Worm (Caenorhabditis elegans) whole organism, L3 larva: ENCODE data around the gene Y51A2D.1.

Experiments used
- aly-2 ChIP-seq: fragments of 150-350 bp; optimal IDR thresholded peaks from 2 replicates; lab custom pipeline; 2014; ENCODE audit warnings: missing biosample characterization, missing genetic modification characterization
- lsy-12 ChIP-seq: sonication (generic microtip); optimal IDR thresholded peaks from 2 replicates; lab custom pipeline; 2016; ENCODE audit warnings: mild to moderate bottlenecking, missing genetic modification characterization, missing compliant biosample characterization
- mdl-1 ChIP-seq: fragments of 150-350 bp; optimal IDR thresholded peaks from 2 replicates; lab custom pipeline; 2014; ENCODE audit warnings: missing biosample characterization, missing genetic modification characterization
- nhr-28 ChIP-seq: fragments of 150-350 bp; optimal IDR thresholded peaks from 2 replicates; lab custom pipeline; 2014; ENCODE audit warnings: missing biosample characterization, missing genetic modification characterization
- skn-1 ChIP-seq: fragments of 150-350 bp; optimal IDR thresholded peaks from 2 replicates; lab custom pipeline; 2014; ENCODE audit warnings: missing biosample characterization, missing genetic modification characterization
- unc-62 ChIP-seq: fragments of 150-350 bp; sonication (generic microtip); optimal IDR thresholded peaks from 4 replicates; lab custom pipeline; 2014; ENCODE audit warnings: missing biosample characterization, missing genetic modification reagents, missing genetic modification characterization
- zag-1 ChIP-seq: fragments of 150-350 bp; optimal IDR thresholded peaks from 2 replicates; lab custom pipeline; 2014; ENCODE audit warnings: missing biosample characterization, missing genetic modification characterization
- ztf-11 ChIP-seq: fragments of 150-350 bp; optimal IDR thresholded peaks from 2 replicates; lab custom pipeline; 2014; ENCODE audit warnings: missing biosample characterization, missing genetic modification characterization

ce11 chrV:18553750-18554149 is 45.1 kb downstream of the Y51A2D.1 start, which contains the start of gene Y51A2D.8:
- TF ChIP-seq skn-1 (tag; lab: Kevin White, UChicago): no peak
- TF ChIP-seq ztf-11 (tag; lab: Kevin White, UChicago): no peak
- TF ChIP-seq unc-62 (GFP tag; lab: Kevin White, UChicago): no peak
- no peak for TF ChIP-seq zag-1
- no peak for TF ChIP-seq nhr-28 (tag; lab: Kevin White, UChicago)
- no peak for TF ChIP-seq mdl-1 (tag; lab: Kevin White, UChicago)
- TF ChIP-seq aly-2 (tag; lab: Kevin White, UChicago): no peak
- TF ChIP-seq lsy-12 (tag; lab: Kevin White, UChicago): no peak
